Worm (Caenorhabditis elegans): ENCODE results near the gene C42C1.12.

DNA sequence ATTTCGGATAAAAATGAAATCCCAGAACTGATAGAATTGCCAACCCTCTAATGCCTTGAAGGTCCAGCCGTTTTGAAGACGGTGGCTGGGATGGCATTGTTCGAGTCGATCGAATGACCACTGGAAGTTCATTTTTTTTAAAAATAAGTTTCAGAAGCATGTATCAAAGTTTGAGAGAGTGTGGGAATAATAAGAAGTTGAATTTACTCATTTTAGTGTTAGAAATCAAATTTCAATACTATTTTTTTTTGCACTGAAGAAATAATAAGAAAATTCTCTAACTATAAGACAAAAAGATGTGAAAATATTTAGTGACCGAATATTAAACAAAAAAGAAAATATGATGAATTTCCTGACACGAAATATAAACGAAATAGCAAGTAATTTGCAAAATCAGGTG is 19.2 kb upstream of the C42C1.12 start, which contains the start of gene oac-59:
- TF ChIP-seq pha-4 (tag; optimal IDR thresholded peaks at IDR 0.05) (no peak), F57A8.1 (GFP tag; optimal IDR thresholded peaks at IDR 0.05) (no peak), ceh-91 (GFP tag; IDR thresholded peaks at IDR 0.05) (no peak), Y53G8AR.9 (GFP tag; conservative IDR thresholded peaks at IDR 0.05) (no peak), F22D6.2 (tag; optimal IDR thresholded peaks at IDR 0.05) (no peak), snpc-4 (GFP tag; optimal IDR thresholded peaks at IDR 0.05) (no peak), snpc-4 (tag; optimal IDR thresholded peaks at IDR 0.05) (no peak)

Measured in whole organism, young adult.